Fruit fly (Drosophila melanogaster) whole organism, embryonic: ENCODE results near the gene Spc25.

Experiments used
- Adf1 ChIP-seq: fragments of 200-800 bp; sonication (Bioruptor generic); IDR thresholded peaks from 2 replicates; pipeline ENCODE4 v1.3.6; 2022; ENCODE audit warnings: missing biosample characterization, missing genetic modification characterization
- Antp ChIP-seq: fragments of 200-800 bp; sonication (Bioruptor generic); optimal IDR thresholded peaks from 3 replicates; lab custom pipeline; 2016; ENCODE audit warnings: missing biosample characterization, missing genetic modification characterization
- BEAF-32 ChIP-seq: fragments of 200-800 bp; sonication (Bioruptor generic); optimal IDR thresholded peaks from 3 replicates; lab custom pipeline; 2017; ENCODE audit warnings: missing biosample characterization, missing genetic modification characterization, mild to moderate bottlenecking, moderate library complexity, missing genetic modification reagents
- CG10366 ChIP-seq: fragments of 200-800 bp; sonication (Bioruptor generic); IDR thresholded peaks from 2 replicates; pipeline ENCODE4 v1.3.6; 2022; ENCODE audit warnings: missing biosample characterization, missing genetic modification characterization
- CG10462 ChIP-seq: fragments of 200-800 bp; sonication (Bioruptor generic); optimal IDR thresholded peaks from 2 replicates; lab custom pipeline; 2016; ENCODE audit warnings: missing biosample characterization, missing genetic modification characterization
- CG12071 ChIP-seq: fragments of 200-800 bp; sonication (Bioruptor generic); optimal IDR thresholded peaks from 3 replicates; lab custom pipeline; 2018; ENCODE audit warnings: missing biosample characterization, mild to moderate bottlenecking, missing genetic modification characterization
- CG14050 ChIP-seq: fragments of 200-800 bp; sonication (Bioruptor generic); IDR thresholded peaks from 3 replicates; pipeline ENCODE4 v1.3.6; 2022; ENCODE audit warnings: missing biosample characterization, missing genetic modification characterization
- CG14441 ChIP-seq: fragments of 200-800 bp; sonication (Bioruptor generic); IDR thresholded peaks from 2 replicates; pipeline ENCODE4 v1.3.6; 2022; ENCODE audit warnings: missing biosample characterization, missing genetic modification characterization
- CG14667 ChIP-seq: fragments of 200-800 bp; sonication (Bioruptor generic); IDR thresholded peaks from 2 replicates; pipeline ENCODE4 v1.3.6; 2022; ENCODE audit warnings: missing biosample characterization, missing genetic modification characterization
- CG17361 ChIP-seq: fragments of 200-800 bp; sonication (Bioruptor generic); IDR thresholded peaks from 3 replicates; pipeline ENCODE4 v1.3.6; 2022; ENCODE audit warnings: missing biosample characterization, missing genetic modification characterization
- CG17385 ChIP-seq: fragments of 200-800 bp; sonication (Bioruptor generic); optimal IDR thresholded peaks from 3 replicates; lab custom pipeline; 2018; ENCODE audit warnings: missing biosample characterization, mild to moderate bottlenecking, missing genetic modification characterization
- CG18011 ChIP-seq: fragments of 200-800 bp; sonication (Bioruptor generic); optimal IDR thresholded peaks from 2 replicates; lab custom pipeline; 2017; ENCODE audit warnings: missing biosample characterization, missing genetic modification characterization, mild to moderate bottlenecking, moderate library complexity, missing genotype
- CG18619 ChIP-seq: fragments of 200-800 bp; sonication (Bioruptor generic); optimal IDR thresholded peaks from 3 replicates; lab custom pipeline; 2017; ENCODE audit warnings: missing biosample characterization, mild to moderate bottlenecking, missing genetic modification characterization
- CG3065 ChIP-seq: fragments of 200-800 bp; sonication (Bioruptor generic); optimal IDR thresholded peaks from 2 replicates; lab custom pipeline; 2016; ENCODE audit warnings: missing biosample characterization, missing genetic modification characterization
- CG32532 ChIP-seq: fragments of 200-800 bp; sonication (Bioruptor generic); IDR thresholded peaks from 2 replicates; pipeline ENCODE4 v1.3.6; 2022; ENCODE audit warnings: missing biosample characterization, missing genetic modification characterization
- CG3995 ChIP-seq: fragments of 200-800 bp; sonication (Bioruptor generic); optimal IDR thresholded peaks from 3 replicates; lab custom pipeline; 2016; ENCODE audit warnings: missing biosample characterization, missing genetic modification characterization
- CG4404 ChIP-seq: fragments of 200-800 bp; sonication (Bioruptor generic); IDR thresholded peaks from 2 replicates; pipeline ENCODE4 v1.3.6; 2022; ENCODE audit warnings: missing biosample characterization, missing genetic modification characterization
- CG5245 ChIP-seq: fragments of 200-800 bp; sonication (Bioruptor generic); optimal IDR thresholded peaks from 3 replicates; lab custom pipeline; 2016; ENCODE audit warnings: missing biosample characterization, missing genetic modification characterization
- CG6175 ChIP-seq: fragments of 200-800 bp; sonication (Bioruptor generic); IDR thresholded peaks from 3 replicates; pipeline ENCODE4 v1.3.6; 2022; ENCODE audit warnings: missing biosample characterization, missing genetic modification characterization
- CG6689 ChIP-seq: fragments of 200-800 bp; sonication (Bioruptor generic); IDR thresholded peaks from 2 replicates; pipeline ENCODE4 v1.3.6; 2022; ENCODE audit warnings: missing biosample characterization, missing genetic modification characterization
- CG8089 ChIP-seq: fragments of 200-800 bp; sonication (Bioruptor generic); optimal IDR thresholded peaks from 3 replicates; lab custom pipeline; 2016; ENCODE audit warnings: missing biosample characterization, missing genetic modification characterization
- Dip2 ChIP-seq: fragments of 200-800 bp; sonication (Bioruptor generic); IDR thresholded peaks from 2 replicates; pipeline ENCODE4 v1.3.6; 2022; ENCODE audit warnings: missing biosample characterization, missing genetic modification characterization
- Dref ChIP-seq: fragments of 200-800 bp; sonication (Bioruptor generic); IDR thresholded peaks from 2 replicates; pipeline ENCODE4 v1.3.6; 2022; ENCODE audit warnings: missing biosample characterization, missing genetic modification characterization
- H15 ChIP-seq: fragments of 200-800 bp; sonication (Bioruptor generic); IDR thresholded peaks from 3 replicates; pipeline ENCODE4 v1.3.6; 2022; ENCODE audit warnings: missing biosample characterization, missing genetic modification characterization
- HLH4C ChIP-seq: fragments of 200-800 bp; sonication (Bioruptor generic); IDR thresholded peaks from 3 replicates; pipeline ENCODE4 v1.3.6; 2022; ENCODE audit warnings: missing biosample characterization, missing genetic modification characterization; ENCODE audit not compliant: partially characterized antibody
- HLHmδ ChIP-seq: fragments of 200-800 bp; sonication (Bioruptor generic); optimal IDR thresholded peaks from 2 replicates; lab custom pipeline; 2018; ENCODE audit warnings: missing biosample characterization, mild to moderate bottlenecking, missing genetic modification characterization, moderate library complexity
- Max ChIP-seq: fragments of 200-800 bp; sonication (Bioruptor generic); optimal IDR thresholded peaks from 2 replicates; lab custom pipeline; 2016; ENCODE audit warnings: missing biosample characterization, mild to moderate bottlenecking, missing genetic modification characterization
- NC2α ChIP-seq: fragments of 200-800 bp; sonication (Bioruptor generic); optimal IDR thresholded peaks from 2 replicates; lab custom pipeline; 2016; ENCODE audit warnings: missing biosample characterization, missing genetic modification characterization
- NFAT ChIP-seq: fragments of 200-800 bp; sonication (Bioruptor generic); IDR thresholded peaks from 2 replicates; pipeline ENCODE4 v1.3.6; 2022; ENCODE audit warnings: missing biosample characterization, missing genetic modification characterization
- Scr ChIP-seq: fragments of 200-800 bp; sonication (Bioruptor generic); IDR thresholded peaks from 2 replicates; pipeline ENCODE4 v1.3.6; 2022; ENCODE audit warnings: missing biosample characterization, missing genetic modification characterization; ENCODE audit not compliant: partially characterized antibody
- Usf ChIP-seq: fragments of 200-800 bp; sonication (Bioruptor generic); optimal IDR thresholded peaks from 2 replicates; lab custom pipeline; 2017; ENCODE audit warnings: missing genotype, missing biosample characterization, missing genetic modification characterization
- dan ChIP-seq: fragments of 200-800 bp; sonication (Bioruptor generic); IDR thresholded peaks from 2 replicates; pipeline ENCODE4 v1.3.6; 2022; ENCODE audit warnings: missing biosample characterization, missing genetic modification characterization
- fru ChIP-seq: fragments of >200 bp; optimal IDR thresholded peaks from 2 replicates; lab custom pipeline; 2017
- gcm ChIP-seq: fragments of 200-800 bp; sonication (Bioruptor generic); optimal IDR thresholded peaks from 2 replicates; lab custom pipeline; 2019; ENCODE audit warnings: missing biosample characterization, mild to moderate bottlenecking, missing genetic modification characterization, moderate library complexity
- gro ChIP-seq: fragments of 200-800 bp; sonication (Bioruptor generic); optimal IDR thresholded peaks from 2 replicates; lab custom pipeline; 2016; ENCODE audit warnings: missing biosample characterization, missing genetic modification characterization
- hkb ChIP-seq, 2 experiments: fragments of 200-800 bp in 1 of 2; fragments of >200 bp in 1 of 2; sonication (Bioruptor generic) in 1 of 2; IDR thresholded peaks in 1 of 2; optimal IDR thresholded peaks in 1 of 2; 2 replicates each; pipeline versions ENCODE4 v1.3.6 to Lab custom; 2017 to 2022; ENCODE audit warnings: missing biosample characterization in 1 of 2, missing genetic modification characterization in 1 of 2
- ind ChIP-seq: fragments of 200-800 bp; sonication (Bioruptor generic); optimal IDR thresholded peaks from 3 replicates; lab custom pipeline; 2016; ENCODE audit warnings: missing biosample characterization, missing genetic modification characterization
- knrl ChIP-seq: fragments of 200-800 bp; sonication (Bioruptor generic); IDR thresholded peaks from 3 replicates; pipeline ENCODE4 v1.3.6; 2022; ENCODE audit warnings: missing biosample characterization, missing genetic modification characterization; ENCODE audit not compliant: partially characterized antibody
- lov ChIP-seq, 2 experiments: fragments of 200-800 bp in 1 of 2; fragments of >200 bp in 1 of 2; sonication (Bioruptor generic) in 1 of 2; IDR thresholded peaks in 1 of 2; optimal IDR thresholded peaks in 1 of 2; 2 replicates in 1 of 2; 3 replicates in 1 of 2; pipeline versions ENCODE4 v1.3.6 to Lab custom; 2017 to 2022; ENCODE audit warnings: missing biosample characterization in 1 of 2, missing genetic modification characterization in 1 of 2
- nom ChIP-seq: fragments of 200-800 bp; sonication (Bioruptor generic); optimal IDR thresholded peaks from 2 replicates; lab custom pipeline; 2017; ENCODE audit warnings: missing biosample characterization, missing genetic modification characterization, mild to moderate bottlenecking, moderate library complexity, missing genetic modification reagents
- pita ChIP-seq: fragments of 200-800 bp; sonication (Bioruptor generic); optimal IDR thresholded peaks from 2 replicates; lab custom pipeline; 2017; ENCODE audit warnings: missing biosample characterization, mild to moderate bottlenecking, missing genetic modification characterization
- prd ChIP-seq, 3 experiments: fragments of >200 bp in 2 of 3; fragments of 200-800 bp in 1 of 3; sonication (Bioruptor generic) in 1 of 3; optimal IDR thresholded peaks in 2 of 3; IDR thresholded peaks in 1 of 3; 2 replicates in 2 of 3; 3 replicates in 1 of 3; pipeline versions ENCODE4 v1.3.6 to Lab custom; 2017 to 2022; ENCODE audit warnings: missing biosample characterization in 1 of 3, missing genetic modification characterization in 1 of 3
- slbo ChIP-seq: fragments of 200-800 bp; sonication (Bioruptor generic); IDR thresholded peaks from 2 replicates; pipeline ENCODE4 v1.3.6; 2022; ENCODE audit warnings: missing biosample characterization, missing genetic modification characterization
- trem ChIP-seq: fragments of 200-800 bp; optimal IDR thresholded peaks from 3 replicates; lab custom pipeline; 2019; ENCODE audit warnings: missing biosample characterization, mild to moderate bottlenecking, missing genetic modification characterization, moderate library complexity
- trh ChIP-seq: fragments of 200-800 bp; sonication (Bioruptor generic); optimal IDR thresholded peaks from 2 replicates; lab custom pipeline; 2016; ENCODE audit warnings: missing biosample characterization, missing genetic modification characterization
- tx ChIP-seq: fragments of 200-800 bp; sonication (Bioruptor generic); optimal IDR thresholded peaks from 2 replicates; lab custom pipeline; 2016; ENCODE audit warnings: missing biosample characterization, missing genetic modification characterization
- vfl ChIP-seq: fragments of 200-800 bp; sonication (Bioruptor generic); optimal IDR thresholded peaks from 2 replicates; lab custom pipeline; 2016; ENCODE audit warnings: missing biosample characterization, missing genetic modification characterization
- zf30C ChIP-seq: fragments of 200-800 bp; sonication (Bioruptor generic); optimal IDR thresholded peaks from 3 replicates; lab custom pipeline; 2018; ENCODE audit warnings: missing biosample characterization, mild to moderate bottlenecking, missing genetic modification characterization

The Spc25 gene

dm6 chr3R:12981334-12982166 is 20.0 kb downstream of the Spc25 start (continued):
- peak; percentile 64; the same call in 1 of the 2 replicates for TF ChIP-seq CG6689 (GFP tag; lab: Robert Waterston, UW)
- no peak for TF ChIP-seq CG8089 (GFP tag; lab: Kevin White, UChicago)
- TF ChIP-seq Dip2: no peak
- TF ChIP-seq HLHmδ (GFP tag; lab: Kevin White, UChicago): no peak
- no peak for TF ChIP-seq Scr (GFP tag; lab: Robert Waterston, UW)
- peak; percentile 3 for TF ChIP-seq nom (GFP tag; lab: Kevin White, UChicago)
- TF ChIP-seq CG10462 (GFP tag; lab: Kevin White, UChicago): peak; percentile 19
- TF ChIP-seq tx (GFP tag; lab: Kevin White, UChicago): no peak
- TF ChIP-seq Antp (GFP tag; lab: Kevin White, UChicago): no peak
- TF ChIP-seq Adf1 (GFP tag; lab: Robert Waterston, UW): no peak
- 0 out of 2 replicates have a peak, but pooled peaks have one; percentile 13 for TF ChIP-seq NFAT (GFP tag; lab: Robert Waterston, UW)
- TF ChIP-seq gro (GFP tag; lab: Kevin White, UChicago): no peak
- TF ChIP-seq hkb (optimal IDR thresholded peaks at IDR 0.05; lab: Kevin White, UChicago): no peak
- peak; percentile 74 for TF ChIP-seq hkb (GFP tag; IDR thresholded peaks at IDR 0.05; lab: Robert Waterston, UW)
- TF ChIP-seq CG14667: peak; percentile 52; the same call in 1 of the 2 replicates
- TF ChIP-seq CG14441 (GFP tag; lab: Robert Waterston, UW): peak; percentile 50
- no peak for TF ChIP-seq lov (optimal IDR thresholded peaks at IDR 0.05; lab: Kevin White, UChicago)
- TF ChIP-seq lov (GFP tag; IDR thresholded peaks at IDR 0.05; lab: Robert Waterston, UW): 0 out of 3 replicates have a peak, but pooled peaks have one; percentile 7
- no peak for TF ChIP-seq fru (lab: Kevin White, UChicago)
- TF ChIP-seq CG4404: no peak
- TF ChIP-seq prd (optimal IDR thresholded peaks at IDR 0.05; lab: Kevin White, UChicago): no peak
- TF ChIP-seq prd (GFP tag; IDR thresholded peaks at IDR 0.05; lab: Robert Waterston, UW): peak; percentile 36; the same call in 2 of the 3 replicates
- TF ChIP-seq CG5245 (GFP tag; lab: Kevin White, UChicago): peak; percentile 17
- TF ChIP-seq Dref (GFP tag; lab: Robert Waterston, UW): no peak
- TF ChIP-seq BEAF-32 (GFP tag; lab: Kevin White, UChicago): no peak
- TF ChIP-seq HLH4C (GFP tag; lab: Robert Waterston, UW): no peak
- TF ChIP-seq CG17385 (GFP tag; lab: Kevin White, UChicago): peak; percentile 54
- TF ChIP-seq gcm (GFP tag; lab: Kevin White, UChicago): peak; percentile 45
- TF ChIP-seq CG3995 (GFP tag; lab: Kevin White, UChicago): no peak
- peak; percentile 66 for TF ChIP-seq zf30C
- TF ChIP-seq CG17361 (GFP tag; lab: Robert Waterston, UW): peak; percentile 73
- peak; percentile 67; the same call in 1 of the 2 replicates for TF ChIP-seq CG32532
- no peak for TF ChIP-seq CG6175 (GFP tag; lab: Robert Waterston, UW)
- peak; percentile 34 for TF ChIP-seq trem (tag; lab: Kevin White, UChicago)
- TF ChIP-seq vfl (GFP tag; lab: Kevin White, UChicago): no peak
- peak; percentile 9 for TF ChIP-seq CG18011 (GFP tag; lab: Kevin White, UChicago)
- TF ChIP-seq CG12071 (GFP tag; lab: Kevin White, UChicago): peak; percentile 16
- no peak for TF ChIP-seq dan (GFP tag; lab: Robert Waterston, UW)
- TF ChIP-seq pita (GFP tag; lab: Kevin White, UChicago): no peak
- TF ChIP-seq Usf: peak; percentile 17
- TF ChIP-seq NC2α: no peak
- TF ChIP-seq CG18619: peak; percentile 59
- TF ChIP-seq trh (GFP tag; lab: Kevin White, UChicago): no peak
- peak; percentile 16 for TF ChIP-seq CG3065 (GFP tag; lab: Kevin White, UChicago)
- TF ChIP-seq Max (GFP tag; lab: Kevin White, UChicago): peak; percentile 35
- TF ChIP-seq CG10366 (GFP tag; lab: Robert Waterston, UW): no peak
- no peak for TF ChIP-seq H15
- peak; percentile 53 for TF ChIP-seq ind (GFP tag; lab: Kevin White, UChicago)
- TF ChIP-seq knrl (GFP tag; lab: Robert Waterston, UW): no peak
- no peak; the same call in 2 of the 3 replicates for TF ChIP-seq CG14050 (GFP tag; lab: Robert Waterston, UW)
- peak; percentile 60 for TF ChIP-seq slbo (GFP tag; lab: Robert Waterston, UW)
